Fruit fly (Drosophila melanogaster): ENCODE measurements around the gene Task7.

The Task7 gene

DNA sequence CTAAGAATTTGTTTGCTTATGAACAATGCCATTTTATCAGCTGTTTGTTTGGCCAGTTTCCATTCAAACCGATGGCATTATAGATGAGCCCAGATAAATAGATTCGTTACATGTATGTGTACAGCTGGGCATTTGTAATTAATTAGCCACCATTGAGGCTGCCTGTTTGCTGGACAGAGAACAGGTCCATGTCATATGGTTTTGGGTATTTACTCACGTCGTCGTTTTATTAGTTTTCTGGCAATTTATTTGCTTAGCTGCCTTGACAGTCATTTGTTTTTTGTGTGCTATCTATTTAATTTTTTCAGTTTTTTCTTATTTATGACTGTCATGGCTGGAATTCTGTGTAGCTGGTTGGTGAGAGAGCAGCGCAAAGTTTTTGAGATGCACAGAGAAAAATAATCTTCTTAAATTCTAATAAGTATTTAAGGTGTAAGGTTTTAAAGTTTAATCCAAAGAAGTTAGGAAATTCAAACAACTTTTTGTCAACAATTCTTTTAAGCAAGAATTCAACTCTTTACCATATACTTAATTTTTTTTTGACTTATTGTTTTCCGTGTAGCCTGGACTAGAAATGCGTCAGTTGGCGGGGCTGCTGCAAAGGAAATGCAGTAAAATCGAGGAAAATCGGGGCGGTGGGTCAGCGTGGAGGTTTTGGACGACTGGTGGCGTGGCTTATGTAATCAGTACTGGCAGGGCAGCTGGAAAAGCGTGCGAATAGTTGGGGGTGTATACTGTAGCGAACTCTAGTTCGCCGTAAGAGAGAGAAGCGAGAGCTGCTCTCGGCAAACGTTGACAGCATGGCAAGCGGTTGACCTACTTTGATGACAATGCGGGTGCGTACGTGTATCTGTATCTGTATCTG is 22.7 kb upstream of the Task7 start (continued):
- TF ChIP-seq CG12104 (GFP tag; optimal IDR thresholded peaks at IDR 0.05), result peak; percentile 85
- TF ChIP-seq Dfd (GFP tag; optimal IDR thresholded peaks at IDR 0.05), result no peak
- no peak for TF ChIP-seq hbn (GFP tag; IDR thresholded peaks at IDR 0.05; ENCODE audit: partially characterized antibody)
- TF ChIP-seq btn (GFP tag; optimal IDR thresholded peaks at IDR 0.05), result peak; percentile 45
- peak; percentile 56 for TF ChIP-seq kah (GFP tag; optimal IDR thresholded peaks at IDR 0.05)
- TF ChIP-seq Atf-2 (GFP tag; optimal IDR thresholded peaks at IDR 0.05), result peak; percentile 67
- peak; percentile 85 for TF ChIP-seq CG18262 (tag; optimal IDR thresholded peaks at IDR 0.05)
- TF ChIP-seq CG17612 (GFP tag; IDR thresholded peaks at IDR 0.05), result peak; percentile 57; the same call in 1 of the 2 replicates
- TF ChIP-seq CG7556 (GFP tag; optimal IDR thresholded peaks at IDR 0.05), result peak; percentile 90
- TF ChIP-seq run (tag; optimal IDR thresholded peaks at IDR 0.05), result peak; percentile 83
- peak; percentile 91 for TF ChIP-seq Hmr (GFP tag; optimal IDR thresholded peaks at IDR 0.05)
- peak; percentile 93 for TF ChIP-seq ci (GFP tag; IDR thresholded peaks at IDR 0.05)
- TF ChIP-seq Max (GFP tag; optimal IDR thresholded peaks at IDR 0.05), result peak; percentile 66
- TF ChIP-seq ATbp (GFP tag; optimal IDR thresholded peaks at IDR 0.05), result peak; percentile 86
- TF ChIP-seq disco-r (GFP tag; optimal IDR thresholded peaks at IDR 0.05), result peak; percentile 56
- peak; percentile 19 for TF ChIP-seq CG7271 (tag; optimal IDR thresholded peaks at IDR 0.05)
- TF ChIP-seq CG1647 (GFP tag; optimal IDR thresholded peaks at IDR 0.05), result peak; percentile 79
- TF ChIP-seq CG3726 (GFP tag; IDR thresholded peaks at IDR 0.05), result 0 out of 3 replicates have a peak, but pooled peaks have one; percentile 71
- TF ChIP-seq CG34376 (GFP tag; optimal IDR thresholded peaks at IDR 0.05), result peak; percentile 56
- TF ChIP-seq CG11247 (GFP tag; IDR thresholded peaks at IDR 0.05), result peak; percentile 68
- TF ChIP-seq Sin3A (optimal IDR thresholded peaks at IDR 0.05), result no peak
- peak; percentile 83 for TF ChIP-seq ken (GFP tag; IDR thresholded peaks at IDR 0.05)
- TF ChIP-seq CG1603 (tag; optimal IDR thresholded peaks at IDR 0.05), result no peak
- no peak for TF ChIP-seq kni (GFP tag; optimal IDR thresholded peaks at IDR 0.05)
- TF ChIP-seq CG13296 (GFP tag; optimal IDR thresholded peaks at IDR 0.05), result peak; percentile 88
- peak; percentile 88 for TF ChIP-seq nmo (GFP tag; optimal IDR thresholded peaks at IDR 0.05)
- TF ChIP-seq CG7357 (GFP tag; IDR thresholded peaks at IDR 0.05), result peak; percentile 74
- TF ChIP-seq fd102C (GFP tag; optimal IDR thresholded peaks at IDR 0.05), result no peak
- TF ChIP-seq Dip3 (GFP tag; optimal IDR thresholded peaks at IDR 0.05), result peak; percentile 69
- TF ChIP-seq prd (optimal IDR thresholded peaks at IDR 0.05), result no peak
- peak; percentile 91 for TF ChIP-seq prd (GFP tag; IDR thresholded peaks at IDR 0.05)
- peak; percentile 60 for TF ChIP-seq D19B (GFP tag; optimal IDR thresholded peaks at IDR 0.05)
- TF ChIP-seq Xrp1 (GFP tag; IDR thresholded peaks at IDR 0.05), result peak; percentile 87
- TF ChIP-seq Vsx1 (GFP tag; optimal IDR thresholded peaks at IDR 0.05), result peak; percentile 88
- TF ChIP-seq sens (GFP tag), result peak; percentile 97
- no peak for TF ChIP-seq h (optimal IDR thresholded peaks at IDR 0.05)
- peak; percentile 60 for TF ChIP-seq Adf1 (GFP tag; IDR thresholded peaks at IDR 0.05)
- TF ChIP-seq pita (GFP tag; optimal IDR thresholded peaks at IDR 0.05), result no peak
- no peak for TF ChIP-seq wek (GFP tag; optimal IDR thresholded peaks at IDR 0.05)
- TF ChIP-seq CG12236 (GFP tag; optimal IDR thresholded peaks at IDR 0.05), result peak; percentile 68
- TF ChIP-seq Gug (GFP tag; IDR thresholded peaks at IDR 0.05), result peak; percentile 64; the same call in 3 of the 4 replicates
- peak; percentile 94 for TF ChIP-seq CG17359 (tag; optimal IDR thresholded peaks at IDR 0.05)
- peak; percentile 69 for TF ChIP-seq oc (tag; optimal IDR thresholded peaks at IDR 0.05)
- TF ChIP-seq en (GFP tag; optimal IDR thresholded peaks at IDR 0.05), result peak; percentile 41
- no peak for TF ChIP-seq pan (optimal IDR thresholded peaks at IDR 0.05)
- peak in 1 of 2 experiments; percentile 92 for TF ChIP-seq pan (GFP tag; optimal IDR thresholded peaks at IDR 0.05 in 1 of 2, IDR thresholded peaks at IDR 0.05 in 1 of 2)
- TF ChIP-seq CG31224 (GFP tag; IDR thresholded peaks at IDR 0.05), result peak; percentile 74
- peak; percentile 50 for TF ChIP-seq repo (GFP tag; optimal IDR thresholded peaks at IDR 0.05)
- TF ChIP-seq slou (GFP tag; optimal IDR thresholded peaks at IDR 0.05), result peak; percentile 52
- no peak for TF ChIP-seq D (optimal IDR thresholded peaks at IDR 0.05)
- peak; percentile 72 for TF ChIP-seq D (GFP tag; optimal IDR thresholded peaks at IDR 0.05)

Data from whole organism, embryonic.